Worm (Caenorhabditis elegans): ENCODE data around the gene F09E5.7.

F09E5.7 gene

DNA sequence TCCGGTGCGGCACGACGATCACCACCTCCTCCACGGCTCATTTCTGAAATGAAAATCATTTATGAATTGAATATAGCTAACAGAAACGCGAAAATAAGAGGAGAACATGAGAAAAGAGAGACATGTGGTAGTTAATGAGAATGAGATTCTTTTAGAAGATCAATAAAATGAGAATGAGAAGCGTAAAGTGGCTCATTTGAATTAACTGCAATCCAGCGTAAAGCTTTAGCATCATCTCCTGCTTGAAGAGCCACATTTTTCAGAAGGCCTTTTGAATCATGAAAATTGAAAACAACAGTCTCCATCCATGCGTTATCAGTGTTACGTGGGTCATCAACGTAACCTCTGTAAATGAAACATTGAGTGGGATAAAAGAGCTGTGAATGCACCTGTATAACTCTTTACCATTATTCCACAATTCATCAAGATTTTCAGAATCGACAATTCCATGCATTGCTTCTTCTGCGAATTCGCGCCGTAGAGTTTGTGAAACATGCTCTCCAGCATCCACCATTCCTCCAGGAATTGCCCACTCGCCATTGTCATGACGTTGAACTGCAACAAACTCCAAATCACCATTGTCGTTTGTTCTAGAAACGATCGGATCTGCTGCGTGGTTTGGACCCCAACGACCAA is 37.0 kb downstream of the F09E5.7 start, which contains the start of gene rsp-4:
Gene rsp-4 (minus strand): TSS at position 51 of the 636 bp plus-strand sequence.
- no peak for TF ChIP-seq odd-2 (tag; optimal IDR thresholded peaks at IDR 0.05)
- TF ChIP-seq unc-86 (tag; optimal IDR thresholded peaks at IDR 0.05) = no peak
- TF ChIP-seq ttx-3 (tag; optimal IDR thresholded peaks at IDR 0.05) = no peak
- TF ChIP-seq ceh-22 (tag; optimal IDR thresholded peaks at IDR 0.05) = no peak
- TF ChIP-seq C08G9.2 (tag; optimal IDR thresholded peaks at IDR 0.05) = no peak
- TF ChIP-seq dmd-4 (tag; optimal IDR thresholded peaks at IDR 0.05; ENCODE audit: borderline replicate concordance) = no peak
- TF ChIP-seq unc-3 (GFP tag; conservative IDR thresholded peaks at IDR 0.05) = no peak
- no peak for TF ChIP-seq unc-3 (tag; optimal IDR thresholded peaks at IDR 0.05)
- TF ChIP-seq ahr-1 (tag; optimal IDR thresholded peaks at IDR 0.05) = no peak
- no peak for TF ChIP-seq sox-2 (GFP tag; IDR thresholded peaks at IDR 0.05)
- TF ChIP-seq eyg-1 (tag; optimal IDR thresholded peaks at IDR 0.05) = no peak
- no peak for TF ChIP-seq mec-3 (tag; optimal IDR thresholded peaks at IDR 0.05; ENCODE audit: borderline replicate concordance)
- no peak for TF ChIP-seq ama-1 (optimal IDR thresholded peaks at IDR 0.05)
- no peak for TF ChIP-seq ceh-18 (tag; optimal IDR thresholded peaks at IDR 0.05)
- no peak for TF ChIP-seq npax-4 (tag; optimal IDR thresholded peaks at IDR 0.05)
- no peak for TF ChIP-seq ceh-14 (tag; optimal IDR thresholded peaks at IDR 0.05)

DNA sequence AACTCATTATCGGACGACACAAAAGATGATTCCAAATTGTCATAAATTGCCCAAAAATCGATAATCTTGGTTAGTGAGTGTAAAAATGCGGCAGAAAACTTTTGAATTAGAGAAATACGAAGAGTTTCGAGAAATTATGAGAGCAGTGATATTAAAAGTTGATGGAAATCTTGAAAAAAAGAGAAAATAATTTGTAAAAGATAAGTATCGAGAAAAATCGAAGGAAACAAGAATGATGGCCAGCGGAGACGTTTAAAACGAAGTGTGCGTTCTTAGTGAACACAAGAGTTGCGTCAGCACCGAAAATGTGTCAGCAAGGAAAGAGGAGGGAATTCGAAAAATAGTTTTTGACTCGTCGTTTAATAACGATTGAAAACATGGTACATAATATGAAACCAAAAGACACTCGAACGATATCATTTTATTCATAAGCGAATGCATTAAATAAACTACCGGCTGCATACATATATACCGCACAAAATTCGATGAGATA is 38.0 kb downstream of the F09E5.7 start, which contains the start of gene ndx-6:
Gene ndx-6 (minus strand): TSS at position 51 of the 493 bp plus-strand sequence.
- TF ChIP-seq ets-4 (tag; optimal IDR thresholded peaks at IDR 0.05) = peak; percentile 16
- TF ChIP-seq ceh-48 (tag; optimal IDR thresholded peaks at IDR 0.05) = peak; percentile 46
- no peak for TF ChIP-seq ceh-45 (GFP tag; IDR thresholded peaks at IDR 0.05)
- no peak for TF ChIP-seq ama-1 (optimal IDR thresholded peaks at IDR 0.05)
- peak; percentile 43 for TF ChIP-seq unc-86 (tag; optimal IDR thresholded peaks at IDR 0.05)
- TF ChIP-seq ceh-34 (tag; optimal IDR thresholded peaks at IDR 0.05) = peak; percentile 56
- no peak for TF ChIP-seq sox-2 (GFP tag; IDR thresholded peaks at IDR 0.05)
- TF ChIP-seq pat-9 (tag; optimal IDR thresholded peaks at IDR 0.05) = peak; percentile 42
- TF ChIP-seq C08G9.2 (tag; optimal IDR thresholded peaks at IDR 0.05) = peak; percentile 14
- no peak for TF ChIP-seq hlh-13 (GFP tag; optimal IDR thresholded peaks at IDR 0.05)
- TF ChIP-seq zip-5 (tag; optimal IDR thresholded peaks at IDR 0.05) = no peak
- TF ChIP-seq elt-2 (tag; optimal IDR thresholded peaks at IDR 0.05) = peak; percentile 91
- TF ChIP-seq nfya-1 (tag; optimal IDR thresholded peaks at IDR 0.05) = peak; percentile 70
- peak; percentile 53 for TF ChIP-seq ceh-19 (GFP tag; optimal IDR thresholded peaks at IDR 0.05)
- peak; percentile 16 for TF ChIP-seq C38D4.7 (GFP tag; optimal IDR thresholded peaks at IDR 0.05)
- peak; percentile 19 for TF ChIP-seq ttx-3 (tag; optimal IDR thresholded peaks at IDR 0.05)
- TF ChIP-seq ref-2 (tag; optimal IDR thresholded peaks at IDR 0.05) = peak; percentile 55
- TF ChIP-seq tbx-2 (tag; optimal IDR thresholded peaks at IDR 0.05) = peak; percentile 71
- no peak for TF ChIP-seq mec-3 (tag; optimal IDR thresholded peaks at IDR 0.05; ENCODE audit: borderline replicate concordance)
- TF ChIP-seq unc-3 (GFP tag; conservative IDR thresholded peaks at IDR 0.05) = no peak
- peak; percentile 58 for TF ChIP-seq unc-3 (tag; optimal IDR thresholded peaks at IDR 0.05)
- no peak for TF ChIP-seq ceh-2 (tag; optimal IDR thresholded peaks at IDR 0.05)
- peak; percentile 11 for TF ChIP-seq sdc-2 (tag; optimal IDR thresholded peaks at IDR 0.05)
- TF ChIP-seq K02D7.2 (tag; optimal IDR thresholded peaks at IDR 0.05) = no peak
- TF ChIP-seq elt-4 (tag; optimal IDR thresholded peaks at IDR 0.05) = no peak
- TF ChIP-seq ceh-18 (tag; optimal IDR thresholded peaks at IDR 0.05) = peak; percentile 60
- TF ChIP-seq unc-42 (tag; optimal IDR thresholded peaks at IDR 0.05) = peak; percentile 44
- TF ChIP-seq fkh-6 (tag; optimal IDR thresholded peaks at IDR 0.05) = peak; percentile 44
- TF ChIP-seq ceh-30 (tag; optimal IDR thresholded peaks at IDR 0.05) = no peak
- TF ChIP-seq ceh-31 (tag; optimal IDR thresholded peaks at IDR 0.05) = peak; percentile 78
- peak; percentile 43 for TF ChIP-seq rnt-1 (tag; optimal IDR thresholded peaks at IDR 0.05)
- peak; percentile 10 for TF ChIP-seq hlh-8 (tag; optimal IDR thresholded peaks at IDR 0.05)
- TF ChIP-seq dve-1 (tag; optimal IDR thresholded peaks at IDR 0.05) = peak; percentile 40
- TF ChIP-seq T23F11.4 (GFP tag; optimal IDR thresholded peaks at IDR 0.05) = no peak
